Worm (Caenorhabditis elegans) whole organism, young adult: ENCODE data around the gene dhhc-14.

ENCODE experiments used
- B0035.1 ChIP-seq: sonication (generic microtip); optimal IDR thresholded peaks from 2 replicates; lab custom pipeline; 2016; ENCODE audit warnings: missing genetic modification characterization, mild to moderate bottlenecking, missing compliant biosample characterization, missing genotype, missing genetic modification reagents
- B0261.1 ChIP-seq: sonication (generic microtip); optimal IDR thresholded peaks from 2 replicates; lab custom pipeline; 2016; ENCODE audit warnings: mild to moderate bottlenecking, missing genetic modification characterization, moderate library complexity, missing compliant biosample characterization
- C06A6.2 ChIP-seq: fragments of 200-800 bp; sonication (Bioruptor generic); conservative IDR thresholded peaks from 2 replicates; pipeline ENCODE4 v1.3.6; 2022; ENCODE audit warnings: missing genetic modification characterization, missing compliant biosample characterization
- F10E7.11 ChIP-seq: sonication (generic microtip); optimal IDR thresholded peaks from 2 replicates; lab custom pipeline; 2017; ENCODE audit warnings: mild to moderate bottlenecking, missing genetic modification characterization, moderate library complexity, missing compliant biosample characterization
- F22D6.2 ChIP-seq: sonication (generic microtip); optimal IDR thresholded peaks from 2 replicates; lab custom pipeline; 2016; ENCODE audit warnings: mild to moderate bottlenecking, missing genetic modification characterization, missing compliant biosample characterization
- F37B4.10 ChIP-seq: fragments of 200-800 bp; sonication (Bioruptor generic); IDR thresholded peaks from 2 replicates; pipeline ENCODE4 v1.3.6; 2022; ENCODE audit warnings: missing genetic modification characterization, missing compliant biosample characterization
- F52B5.7 ChIP-seq: sonication (generic microtip); optimal IDR thresholded peaks from 2 replicates; lab custom pipeline; 2016; ENCODE audit warnings: mild to moderate bottlenecking, missing genetic modification characterization, missing compliant biosample characterization
- F57C9.4 ChIP-seq: sonication (generic microtip); optimal IDR thresholded peaks from 2 replicates; lab custom pipeline; 2017; ENCODE audit warnings: mild to moderate bottlenecking, missing genetic modification characterization, missing compliant biosample characterization
- K11D2.4 ChIP-seq: fragments of 200-800 bp; sonication (Bioruptor generic); IDR thresholded peaks from 2 replicates; pipeline ENCODE4 v1.3.6; 2022; ENCODE audit warnings: missing genetic modification reagents, missing genetic modification characterization, missing compliant biosample characterization
- Y53F4B.3 ChIP-seq: fragments of 200-800 bp; sonication (Bioruptor generic); IDR thresholded peaks from 2 replicates; pipeline ENCODE4 v1.3.6; 2022; ENCODE audit warnings: missing genetic modification reagents, missing genetic modification characterization, missing compliant biosample characterization
- Y67H2A.10 ChIP-seq: fragments of 200-800 bp; sonication (Bioruptor generic); conservative IDR thresholded peaks from 2 replicates; pipeline ENCODE4 v1.3.6; 2022; ENCODE audit warnings: missing genetic modification reagents, missing genetic modification characterization, missing compliant biosample characterization
- atf-7 ChIP-seq: sonication (generic microtip); optimal IDR thresholded peaks from 2 replicates; lab custom pipeline; 2017; ENCODE audit warnings: mild to moderate bottlenecking, missing genetic modification characterization, missing compliant biosample characterization
- attf-3 ChIP-seq: fragments of 200-800 bp; sonication (Bioruptor generic); conservative IDR thresholded peaks from 2 replicates; pipeline ENCODE4 v1.3.6; 2022; ENCODE audit warnings: missing genetic modification reagents, missing genetic modification characterization, missing compliant biosample characterization
- attf-5 ChIP-seq: fragments of 200-800 bp; sonication (Bioruptor generic); optimal IDR thresholded peaks from 2 replicates; lab custom pipeline; 2018; ENCODE audit warnings: mild to moderate bottlenecking, missing genetic modification characterization, missing compliant biosample characterization
- ceh-27 ChIP-seq: fragments of 200-800 bp; sonication (Bioruptor generic); optimal IDR thresholded peaks from 2 replicates; lab custom pipeline; 2018; ENCODE audit warnings: mild to moderate bottlenecking, missing genetic modification characterization, moderate library complexity, missing compliant biosample characterization
- ceh-40 ChIP-seq: fragments of 200-800 bp; sonication (Bioruptor generic); IDR thresholded peaks from 2 replicates; pipeline ENCODE4 v1.3.6; 2022; ENCODE audit warnings: missing genetic modification characterization, missing compliant biosample characterization
- ceh-79 ChIP-seq: sonication (generic microtip); optimal IDR thresholded peaks from 2 replicates; lab custom pipeline; 2017; ENCODE audit warnings: mild to moderate bottlenecking, missing genetic modification characterization, missing compliant biosample characterization
- chd-7 ChIP-seq: sonication (generic microtip); optimal IDR thresholded peaks from 2 replicates; lab custom pipeline; 2016; ENCODE audit warnings: mild to moderate bottlenecking, missing genetic modification characterization, moderate library complexity, missing compliant biosample characterization
- die-1 ChIP-seq: sonication (generic microtip); optimal IDR thresholded peaks from 2 replicates; lab custom pipeline; 2016; ENCODE audit warnings: missing genotype, mild to moderate bottlenecking, missing genetic modification characterization, missing compliant biosample characterization
- dox-1 ChIP-seq: fragments of 200-800 bp; sonication (Bioruptor generic); IDR thresholded peaks from 2 replicates; pipeline ENCODE4 v1.3.6; 2022; ENCODE audit warnings: missing genetic modification reagents, missing genetic modification characterization, missing compliant biosample characterization
- dpl-1 ChIP-seq: fragments of 150-350 bp; optimal IDR thresholded peaks from 2 replicates; lab custom pipeline; 2014; ENCODE audit warnings: missing biosample characterization, missing genetic modification reagents, missing genetic modification characterization
- efl-1 ChIP-seq: fragments of 150-350 bp; optimal IDR thresholded peaks from 2 replicates; lab custom pipeline; 2014; ENCODE audit warnings: missing biosample characterization, missing genetic modification reagents, missing genetic modification characterization
- ekl-4 ChIP-seq: fragments of 200-800 bp; sonication (Bioruptor generic); IDR thresholded peaks from 2 replicates; pipeline ENCODE4 v1.3.6; 2022; ENCODE audit warnings: missing genetic modification reagents, missing genetic modification characterization, missing compliant biosample characterization
- gei-17 ChIP-seq: fragments of 200-800 bp; sonication (Bioruptor generic); optimal IDR thresholded peaks from 2 replicates; lab custom pipeline; 2018; ENCODE audit warnings: mild to moderate bottlenecking, missing genetic modification characterization, missing compliant biosample characterization
- hlh-26 ChIP-seq: fragments of 200-800 bp; sonication (Bioruptor generic); conservative IDR thresholded peaks from 2 replicates; pipeline ENCODE4 v1.3.6; 2022; ENCODE audit warnings: missing genetic modification reagents, missing genetic modification characterization, missing compliant biosample characterization
- hmg-1.2 ChIP-seq: fragments of 200-800 bp; sonication (Bioruptor generic); IDR thresholded peaks from 2 replicates; pipeline ENCODE4 v1.3.6; 2022; ENCODE audit warnings: missing genetic modification reagents, missing genetic modification characterization, missing compliant biosample characterization
- hmg-20 ChIP-seq: fragments of 200-800 bp; sonication (Bioruptor generic); IDR thresholded peaks from 2 replicates; pipeline ENCODE4 v1.3.6; 2022; ENCODE audit warnings: missing genetic modification reagents, missing genetic modification characterization, missing compliant biosample characterization
- lin-26 ChIP-seq: fragments of 200-800 bp; sonication (Bioruptor generic); IDR thresholded peaks from 2 replicates; pipeline ENCODE4 v1.3.6; 2022; ENCODE audit warnings: missing genetic modification reagents, missing genetic modification characterization, missing compliant biosample characterization
- lin-40 ChIP-seq: sonication (generic microtip); optimal IDR thresholded peaks from 2 replicates; lab custom pipeline; 2016; ENCODE audit warnings: missing genetic modification characterization, mild to moderate bottlenecking, missing compliant biosample characterization, missing genotype, missing genetic modification reagents
- lsy-27 ChIP-seq: sonication (generic microtip); optimal IDR thresholded peaks from 2 replicates; lab custom pipeline; 2017; ENCODE audit warnings: missing genetic modification characterization, mild to moderate bottlenecking, missing compliant biosample characterization, antibody characterized with exemption, missing genotype, borderline replicate concordance; ENCODE audit not compliant: insufficient read depth
- madf-10 ChIP-seq: sonication (generic microtip); optimal IDR thresholded peaks from 2 replicates; lab custom pipeline; 2016; ENCODE audit warnings: mild to moderate bottlenecking, missing genetic modification characterization, missing compliant biosample characterization
- madf-3 ChIP-seq: fragments of 200-800 bp; sonication (Bioruptor generic); IDR thresholded peaks from 2 replicates; pipeline ENCODE4 v1.3.6; 2022; ENCODE audit warnings: missing genetic modification reagents, missing genetic modification characterization, missing compliant biosample characterization
- mcd-1 ChIP-seq: fragments of 200-800 bp; sonication (Bioruptor generic); IDR thresholded peaks from 2 replicates; pipeline ENCODE4 v1.3.6; 2022; ENCODE audit warnings: missing genetic modification reagents, missing genetic modification characterization, missing compliant biosample characterization
- nfyb-1 ChIP-seq: fragments of 200-800 bp; sonication (Bioruptor generic); IDR thresholded peaks from 2 replicates; pipeline ENCODE4 v1.3.6; 2022; ENCODE audit warnings: missing genetic modification reagents, missing genetic modification characterization, missing compliant biosample characterization
- nhr-179 ChIP-seq: sonication (generic microtip); optimal IDR thresholded peaks from 2 replicates; lab custom pipeline; 2016; ENCODE audit warnings: mild to moderate bottlenecking, missing genetic modification characterization, missing compliant biosample characterization
- nhr-80 ChIP-seq: sonication (generic microtip); optimal IDR thresholded peaks from 2 replicates; lab custom pipeline; 2016; ENCODE audit warnings: missing genetic modification characterization, missing compliant biosample characterization
- nhr-90 ChIP-seq: sonication (generic microtip); optimal IDR thresholded peaks from 2 replicates; lab custom pipeline; 2016; ENCODE audit warnings: missing genotype, mild to moderate bottlenecking, missing genetic modification characterization, missing compliant biosample characterization
- repo-1 ChIP-seq: sonication (generic microtip); optimal IDR thresholded peaks from 2 replicates; lab custom pipeline; 2017; ENCODE audit warnings: mild to moderate bottlenecking, missing genetic modification characterization, missing compliant biosample characterization
- rpc-1 ChIP-seq, 2 experiments: fragments of 150-350 bp in 1 of 2; sonication (generic microtip) in 1 of 2; optimal IDR thresholded peaks; 2 replicates each; lab custom pipeline; 2014 to 2018; ENCODE audit warnings: missing biosample characterization in 1 of 2, missing genetic modification characterization in 1 of 2, missing genetic modification reagents in 1 of 2, missing genotype in 1 of 2
- snpc-1.1 ChIP-seq: sonication (generic microtip); optimal IDR thresholded peaks from 2 replicates; lab custom pipeline; 2017; ENCODE audit warnings: missing genetic modification characterization, mild to moderate bottlenecking, missing compliant biosample characterization, antibody characterized with exemption, moderate library complexity, missing genotype, missing genetic modification reagents; ENCODE audit not compliant: insufficient read depth
- snpc-1.3 ChIP-seq: sonication (generic microtip); optimal IDR thresholded peaks from 2 replicates; lab custom pipeline; 2017; ENCODE audit warnings: missing genetic modification characterization, mild to moderate bottlenecking, missing compliant biosample characterization, antibody characterized with exemption, moderate library complexity, missing genotype, missing genetic modification reagents; ENCODE audit not compliant: insufficient read depth
- sptf-2 ChIP-seq: fragments of 200-800 bp; sonication (Bioruptor generic); optimal IDR thresholded peaks from 2 replicates; lab custom pipeline; 2018; ENCODE audit warnings: mild to moderate bottlenecking, missing genetic modification characterization, missing compliant biosample characterization
- tlf-1 ChIP-seq: fragments of 200-800 bp; sonication (Bioruptor generic); optimal IDR thresholded peaks from 2 replicates; lab custom pipeline; 2018; ENCODE audit warnings: mild to moderate bottlenecking, missing genetic modification characterization, missing compliant biosample characterization
- zfh-2 ChIP-seq: fragments of 200-800 bp; sonication (Bioruptor generic); conservative IDR thresholded peaks from 2 replicates; pipeline ENCODE4 v1.3.6; 2022; ENCODE audit warnings: missing genetic modification reagents, missing genetic modification characterization, missing compliant biosample characterization
- ztf-18 ChIP-seq: sonication (generic microtip); optimal IDR thresholded peaks from 2 replicates; lab custom pipeline; 2016; ENCODE audit warnings: missing genotype, mild to moderate bottlenecking, missing genetic modification characterization, missing compliant biosample characterization
- ztf-22 ChIP-seq: fragments of 200-800 bp; sonication (Bioruptor generic); optimal IDR thresholded peaks from 2 replicates; lab custom pipeline; 2018; ENCODE audit warnings: mild to moderate bottlenecking, missing genetic modification characterization, moderate library complexity, missing compliant biosample characterization
- ztf-26 ChIP-seq: sonication (generic microtip); optimal IDR thresholded peaks from 2 replicates; lab custom pipeline; 2017; ENCODE audit warnings: missing genetic modification characterization, missing compliant biosample characterization
- ztf-6 ChIP-seq: fragments of 200-800 bp; sonication (Bioruptor generic); IDR thresholded peaks from 2 replicates; pipeline ENCODE4 v1.3.6; 2022; ENCODE audit warnings: missing genetic modification reagents, missing genetic modification characterization, missing compliant biosample characterization

Gene dhhc-14

DNA sequence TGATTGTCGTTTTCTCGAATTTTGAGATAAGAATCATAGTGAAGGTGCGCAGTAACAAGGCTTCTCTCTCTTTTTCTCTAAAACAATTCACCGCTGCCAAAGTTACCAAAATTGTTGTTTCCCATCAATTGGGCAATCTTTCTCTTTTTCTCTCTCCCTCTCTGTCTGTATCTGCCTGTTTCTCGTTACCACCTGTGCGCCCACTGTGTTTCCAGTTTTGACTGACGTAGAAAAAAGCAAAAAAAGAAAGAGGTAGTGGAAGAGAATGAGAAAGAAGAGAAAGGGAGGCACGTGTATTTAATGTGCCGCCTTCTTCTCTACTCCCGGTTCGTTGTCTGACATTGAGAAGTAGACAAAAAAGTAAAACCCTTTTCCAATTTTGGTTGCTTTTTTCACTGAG, 2.0 kb upstream of the dhhc-14 start:
- TF ChIP-seq ztf-26 (tag; lab: Kevin White, UChicago) (peak; percentile 54), hmg-1.2 (GFP tag; lab: Robert Waterston, UW) (peak; percentile 40; the same call in 1 of the 2 replicates), rpc-1 (optimal IDR thresholded peaks at IDR 0.05; lab: Kevin White, UChicago) (no peak), rpc-1 (tag; optimal IDR thresholded peaks at IDR 0.05; lab: Kevin White, UChicago) (no peak), F37B4.10 (GFP tag; lab: Robert Waterston, UW) (no peak), madf-3 (no peak), gei-17 (GFP tag; lab: Kevin White, UChicago) (peak; percentile 29), snpc-1.1 (tag; lab: Kevin White, UChicago) (no peak), attf-3 (GFP tag; lab: Robert Waterston, UW) (no peak), die-1 (tag; lab: Kevin White, UChicago) (peak; percentile 26), ztf-6 (GFP tag; lab: Robert Waterston, UW) (no peak), F10E7.11 (tag; lab: Kevin White, UChicago) (no peak), ekl-4 (GFP tag; lab: Robert Waterston, UW) (no peak), C06A6.2 (GFP tag; lab: Robert Waterston, UW) (peak; percentile 35; the same call in 1 of the 2 replicates), nfyb-1 (0 out of 2 replicates have a peak, but pooled peaks have one; percentile 60), tlf-1 (no peak), F57C9.4 (tag; lab: Kevin White, UChicago) (no peak), ceh-79 (tag; lab: Kevin White, UChicago) (no peak), F52B5.7 (tag; lab: Kevin White, UChicago) (no peak), dox-1 (GFP tag; lab: Robert Waterston, UW) (peak; percentile 38; the same call in 1 of the 2 replicates), lin-26 (peak; percentile 38; the same call in 1 of the 2 replicates), chd-7 (peak; percentile 31), mcd-1 (GFP tag; lab: Robert Waterston, UW) (peak; percentile 30; the same call in 1 of the 2 replicates), lsy-27 (no peak), ztf-22 (GFP tag; lab: Kevin White, UChicago) (peak; percentile 16), hlh-26 (GFP tag; lab: Robert Waterston, UW) (no peak), snpc-1.3 (tag; lab: Kevin White, UChicago) (no peak), attf-5 (GFP tag; lab: Kevin White, UChicago) (peak; percentile 46), nhr-90 (tag; lab: Kevin White, UChicago) (no peak), K11D2.4 (GFP tag; lab: Robert Waterston, UW) (0 out of 2 replicates have a peak, but pooled peaks have one; percentile 40), ceh-27 (peak; percentile 38), madf-10 (tag; lab: Kevin White, UChicago) (peak; percentile 1), B0035.1 (tag; lab: Kevin White, UChicago) (no peak), efl-1 (no peak), Y53F4B.3 (GFP tag; lab: Robert Waterston, UW) (no peak), nhr-179 (no peak), B0261.1 (tag; lab: Kevin White, UChicago) (no peak), ztf-18 (tag; lab: Kevin White, UChicago) (peak; percentile 32), nhr-80 (tag; lab: Kevin White, UChicago) (peak; percentile 85), hmg-20 (GFP tag; lab: Robert Waterston, UW) (no peak), F22D6.2 (tag; lab: Kevin White, UChicago) (peak; percentile 69), Y67H2A.10 (GFP tag; lab: Robert Waterston, UW) (no peak), ceh-40 (GFP tag; lab: Robert Waterston, UW) (no peak), atf-7 (tag; lab: Kevin White, UChicago) (peak; percentile 45), dpl-1 (GFP tag; lab: Kevin White, UChicago) (no peak), sptf-2 (GFP tag; lab: Kevin White, UChicago) (peak; percentile 27), repo-1 (tag; lab: Kevin White, UChicago) (no peak), zfh-2 (GFP tag; lab: Robert Waterston, UW) (0 out of 2 replicates have a peak, but pooled peaks have one; percentile 21), lin-40 (peak; percentile 86)
